Worm (Caenorhabditis elegans) whole organism, midembryonic: ENCODE results near the gene aly-1.

Experiments
- T22C8.4 ChIP-seq: fragments of 200-800 bp; sonication (Bioruptor generic); IDR thresholded peaks from 2 replicates; pipeline ENCODE4 v1.3.6; 2022; ENCODE audit warnings: missing genetic modification characterization, missing compliant biosample characterization
- cog-1 ChIP-seq: sonication (generic microtip); optimal IDR thresholded peaks from 2 replicates; lab custom pipeline; 2016; ENCODE audit warnings: missing genetic modification characterization, missing compliant biosample characterization
- flt-1 ChIP-seq: fragments of 200-800 bp; sonication (Bioruptor generic); IDR thresholded peaks from 2 replicates; pipeline ENCODE4 v1.3.6; 2022; ENCODE audit warnings: missing genetic modification characterization, missing compliant biosample characterization
- klf-2 ChIP-seq: fragments of 200-800 bp; sonication (Bioruptor generic); conservative IDR thresholded peaks from 2 replicates; pipeline ENCODE4 v1.3.6; 2022; ENCODE audit warnings: missing genetic modification reagents, missing genetic modification characterization, missing compliant biosample characterization
- med-1 ChIP-seq: sonication (generic microtip); optimal IDR thresholded peaks from 2 replicates; lab custom pipeline; 2017; ENCODE audit warnings: missing genetic modification characterization, mild to moderate bottlenecking, missing compliant biosample characterization, antibody characterized with exemption, missing genetic modification reagents; ENCODE audit not compliant: insufficient read depth
- ref-1 ChIP-seq: fragments of 200-800 bp; sonication (Bioruptor generic); conservative IDR thresholded peaks from 2 replicates; pipeline ENCODE4 v1.3.6; 2022; ENCODE audit warnings: missing genetic modification reagents, missing genetic modification characterization, missing compliant biosample characterization
- tab-1 ChIP-seq: fragments of 200-800 bp; sonication (Bioruptor generic); IDR thresholded peaks from 2 replicates; pipeline ENCODE4 v1.3.6; 2022; ENCODE audit warnings: missing genetic modification characterization, missing compliant biosample characterization
- ztf-23 ChIP-seq: fragments of 200-800 bp; sonication (Bioruptor generic); IDR thresholded peaks from 2 replicates; pipeline ENCODE4 v1.3.6; 2022; ENCODE audit warnings: missing genetic modification reagents, missing genetic modification characterization, missing compliant biosample characterization
- ztf-29 ChIP-seq: fragments of 200-800 bp; sonication (Bioruptor generic); IDR thresholded peaks from 2 replicates; pipeline ENCODE4 v1.3.6; 2022; ENCODE audit warnings: missing genetic modification reagents, missing genetic modification characterization, missing compliant biosample characterization

aly-1 gene

DNA sequence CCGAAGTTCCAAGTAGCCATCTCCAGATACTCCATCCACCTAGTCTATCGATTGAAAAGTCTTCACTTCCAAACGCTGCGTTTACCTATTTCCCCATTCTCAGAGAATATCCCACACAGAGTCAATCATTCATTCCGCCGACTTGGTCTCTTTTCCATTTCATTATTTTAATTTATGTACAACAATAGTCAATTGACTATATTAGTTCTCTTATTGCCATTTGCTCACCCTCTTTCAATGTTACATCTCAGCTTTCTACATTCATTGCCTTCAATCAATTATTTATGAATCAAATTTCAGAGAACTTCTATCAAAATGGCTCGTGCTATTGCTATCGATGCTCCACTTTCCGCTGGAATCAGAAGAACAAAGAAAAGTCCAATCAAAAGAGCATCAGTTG is at the start of gene aly-1:
aly-1 (plus strand) TSS at position 301 of the 400 bp plus-strand sequence.
- TF ChIP-seq cog-1, result no peak
- no peak for TF ChIP-seq T22C8.4
- TF ChIP-seq flt-1 (GFP tag; lab: Robert Waterston, UW), result no peak

DNA sequence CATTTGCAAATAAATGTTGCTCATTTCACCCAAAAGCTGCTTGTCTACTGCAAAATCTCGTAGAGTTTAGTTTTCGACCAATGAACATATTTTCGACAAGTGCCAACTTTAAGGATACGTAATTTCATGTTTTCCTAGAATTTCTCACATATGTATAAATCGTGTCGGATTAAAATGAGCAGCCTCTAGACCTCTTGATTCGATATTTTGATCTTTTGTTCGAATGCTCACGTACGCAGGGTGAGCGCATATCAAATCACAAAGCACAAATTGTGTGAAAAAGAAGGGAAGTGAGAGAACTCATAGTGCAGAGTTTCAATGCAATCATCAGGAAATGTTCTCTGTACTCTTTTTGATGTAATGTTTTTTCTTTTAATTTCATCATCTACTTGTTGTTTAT is 45.2 kb upstream of the aly-1 start:
- TF ChIP-seq klf-2 (GFP tag; lab: Robert Waterston, UW), result no peak
- no peak for TF ChIP-seq cog-1
- no peak for TF ChIP-seq tab-1 (GFP tag; lab: Robert Waterston, UW)
- no peak for TF ChIP-seq ztf-23 (GFP tag; lab: Robert Waterston, UW)

DNA sequence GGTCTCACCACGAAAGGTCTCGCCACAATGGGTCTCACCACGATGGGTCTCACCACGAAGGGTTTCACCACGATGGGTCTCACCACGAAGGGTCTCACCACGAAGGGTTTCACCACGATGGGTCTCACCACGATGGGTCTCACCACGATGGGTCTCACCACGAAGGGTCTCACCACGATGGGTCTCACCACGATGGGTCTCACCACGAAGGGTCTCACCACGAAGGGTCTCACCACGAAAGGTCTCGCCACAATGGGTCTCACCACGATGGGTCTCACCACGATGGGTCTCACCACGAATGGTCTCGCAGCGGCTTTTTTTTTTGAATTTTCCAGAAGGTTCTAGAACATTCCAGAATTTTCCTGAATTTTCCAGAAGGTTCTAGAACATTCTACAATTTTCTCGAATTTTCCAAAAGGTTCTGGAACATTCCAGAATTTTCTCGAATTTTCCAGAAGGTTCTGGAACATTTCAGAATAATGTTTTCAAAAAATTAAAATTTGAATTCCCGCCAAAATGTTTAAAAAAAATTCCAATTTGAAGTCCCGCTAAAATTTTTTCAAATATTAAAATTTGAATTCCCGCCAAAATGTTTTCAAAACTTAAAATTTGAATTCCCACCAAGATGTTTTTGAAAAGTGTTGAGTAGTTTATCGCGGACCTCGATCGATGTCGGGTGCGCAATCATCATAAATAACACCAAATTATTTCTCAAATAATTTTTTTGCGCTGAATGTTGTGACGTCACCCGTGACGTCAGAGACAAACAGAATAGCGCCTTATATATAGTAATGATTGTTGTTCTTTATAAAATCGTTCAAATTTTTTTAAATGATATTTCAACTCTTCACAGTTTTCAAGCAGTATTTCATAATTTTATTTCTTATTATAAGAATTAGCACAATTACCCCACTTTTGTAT is 41.2 kb upstream of the aly-1 start:
- TF ChIP-seq flt-1 (GFP tag; lab: Robert Waterston, UW), result peak; percentile 34; the same call in 1 of the 2 replicates

DNA sequence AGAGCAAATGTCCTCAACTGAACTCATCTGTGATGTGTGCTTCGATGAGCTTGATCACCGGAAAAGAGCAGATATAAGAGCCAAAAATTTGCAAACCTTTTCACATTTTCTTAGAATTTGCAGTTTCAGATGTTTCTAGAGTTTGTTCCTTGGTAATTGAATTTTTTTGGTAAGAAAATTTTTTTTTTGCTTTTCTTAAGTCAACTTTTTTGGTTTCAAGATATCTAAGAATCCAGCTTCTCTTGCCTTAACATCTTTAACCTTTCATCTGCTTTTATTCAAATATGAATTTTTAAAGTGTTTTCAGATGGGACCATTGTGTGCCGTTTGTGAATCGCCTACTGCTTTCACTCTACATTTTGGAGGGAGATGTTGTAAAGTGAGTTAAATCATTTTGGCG is 39.0 kb upstream of the aly-1 start, which contains the start of gene nhr-11:
nhr-11 (plus strand) TSS at position 301 of the 400 bp plus-strand sequence.
- TF ChIP-seq med-1 (GFP tag; lab: Kevin White, UChicago), result no peak
- no peak for TF ChIP-seq klf-2 (GFP tag; lab: Robert Waterston, UW)
- no peak for TF ChIP-seq tab-1 (GFP tag; lab: Robert Waterston, UW)
- TF ChIP-seq flt-1 (GFP tag; lab: Robert Waterston, UW), result no peak
- no peak for TF ChIP-seq ztf-29 (GFP tag; lab: Robert Waterston, UW)
- no peak for TF ChIP-seq ref-1 (GFP tag; lab: Robert Waterston, UW)
- no peak for TF ChIP-seq cog-1
- no peak for TF ChIP-seq ztf-23 (GFP tag; lab: Robert Waterston, UW)
- no peak for TF ChIP-seq T22C8.4

DNA sequence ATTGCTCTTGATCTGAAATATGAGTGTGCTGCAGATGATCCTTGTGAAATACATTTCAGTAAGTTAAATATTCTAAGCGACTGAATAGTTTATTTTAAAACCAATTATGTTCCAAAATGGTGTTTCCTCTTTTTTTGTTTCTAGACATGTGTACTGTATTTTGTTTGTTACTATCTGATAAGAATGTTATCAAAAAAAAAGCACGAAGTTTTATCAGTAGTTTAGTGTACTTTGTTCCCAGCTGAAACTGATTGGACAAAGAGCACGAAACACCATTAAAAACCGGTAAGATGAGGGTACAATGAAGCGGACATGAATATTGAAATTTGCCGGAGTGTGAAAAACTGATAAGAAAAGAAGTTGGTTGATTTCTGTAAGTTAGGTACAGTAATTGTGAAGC is 38.5 kb upstream of the aly-1 start:
- TF ChIP-seq tab-1 (GFP tag; lab: Robert Waterston, UW) (no peak), T22C8.4 (no peak), klf-2 (GFP tag; lab: Robert Waterston, UW) (no peak), flt-1 (GFP tag; lab: Robert Waterston, UW) (no peak), med-1 (GFP tag; lab: Kevin White, UChicago) (no peak), cog-1 (no peak), ref-1 (GFP tag; lab: Robert Waterston, UW) (no peak), ztf-23 (GFP tag; lab: Robert Waterston, UW) (no peak)

DNA sequence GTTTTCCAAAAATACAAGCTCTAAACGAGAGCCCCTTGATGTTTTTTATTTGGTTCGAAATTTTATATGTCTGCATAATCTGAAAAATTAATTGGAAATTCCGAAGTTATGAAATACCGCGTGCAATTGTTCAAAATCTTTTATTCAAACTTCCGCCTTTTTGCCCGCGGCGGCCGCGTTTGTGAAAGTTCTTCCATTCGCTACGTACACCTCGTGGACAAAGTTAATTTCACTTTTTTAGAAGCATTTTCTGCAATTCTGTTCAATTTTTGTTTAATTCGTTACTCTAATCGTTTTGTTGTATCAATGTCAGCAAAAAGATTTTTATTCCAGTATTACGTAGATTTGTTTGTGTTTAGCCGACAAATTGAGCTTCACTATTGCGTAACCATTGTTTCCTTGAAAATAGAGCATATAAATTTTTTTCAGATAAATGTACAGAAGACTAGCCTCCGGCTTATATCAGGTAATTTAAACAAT is 34.4 kb upstream of the aly-1 start, which contains the start of gene mppb-1:
mppb-1 (plus strand) TSS at position 430 of the 480 bp plus-strand sequence.
- TF ChIP-seq med-1 (GFP tag; lab: Kevin White, UChicago), result no peak
- 0 out of 2 replicates have a peak, but pooled peaks have one; percentile 30 for TF ChIP-seq ref-1 (GFP tag; lab: Robert Waterston, UW)
- TF ChIP-seq ztf-23 (GFP tag; lab: Robert Waterston, UW), result peak; percentile 80
- peak; percentile 23 for TF ChIP-seq cog-1

DNA sequence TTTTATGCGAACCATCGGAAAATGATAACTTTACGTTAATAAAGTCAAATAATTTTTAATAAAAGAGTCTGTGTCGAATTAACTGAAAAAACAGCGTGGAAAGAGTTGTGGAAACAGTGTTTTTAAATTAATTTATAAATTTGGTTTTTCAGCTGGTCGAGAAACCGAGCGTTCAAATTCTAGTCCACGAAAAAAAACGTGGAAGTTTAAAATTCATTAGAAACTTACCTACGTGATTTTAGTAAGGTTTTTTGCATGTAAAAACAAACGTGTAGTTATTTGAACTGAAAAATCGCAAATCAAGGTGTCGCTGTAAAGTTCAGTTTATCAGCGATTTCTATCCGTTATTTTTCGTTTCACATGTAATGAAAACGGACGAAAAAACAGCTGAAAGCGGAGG is 30.3 kb upstream of the aly-1 start, which contains the start of gene mans-4:
mans-4 (minus strand) TSS at position 101 of the 400 bp plus-strand sequence.
- TF ChIP-seq klf-2 (GFP tag; lab: Robert Waterston, UW) (no peak), T22C8.4 (no peak), med-1 (GFP tag; lab: Kevin White, UChicago) (no peak), ref-1 (GFP tag; lab: Robert Waterston, UW) (no peak), ztf-23 (GFP tag; lab: Robert Waterston, UW) (no peak), tab-1 (GFP tag; lab: Robert Waterston, UW) (no peak), flt-1 (GFP tag; lab: Robert Waterston, UW) (no peak), cog-1 (no peak)

DNA sequence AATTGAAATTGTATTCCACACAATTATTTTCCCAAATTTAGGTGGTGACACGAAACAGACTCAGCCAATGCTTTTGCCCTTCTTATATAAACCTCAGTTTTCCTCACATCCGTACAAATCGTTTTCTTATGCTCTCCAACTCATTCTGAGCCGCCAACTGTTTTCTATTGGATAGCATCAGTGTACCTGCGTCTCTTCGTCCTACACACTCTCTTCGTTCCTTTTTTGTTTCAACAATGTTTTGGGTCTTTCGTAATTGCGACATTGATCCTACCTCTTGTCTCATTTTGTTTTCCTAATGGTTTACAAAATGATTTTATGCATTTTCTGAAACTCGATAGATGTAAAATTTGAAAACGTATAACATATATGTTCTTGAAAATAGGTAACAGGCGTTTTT is 29.4 kb upstream of the aly-1 start:
- TF ChIP-seq med-1 (GFP tag; lab: Kevin White, UChicago), result no peak

DNA sequence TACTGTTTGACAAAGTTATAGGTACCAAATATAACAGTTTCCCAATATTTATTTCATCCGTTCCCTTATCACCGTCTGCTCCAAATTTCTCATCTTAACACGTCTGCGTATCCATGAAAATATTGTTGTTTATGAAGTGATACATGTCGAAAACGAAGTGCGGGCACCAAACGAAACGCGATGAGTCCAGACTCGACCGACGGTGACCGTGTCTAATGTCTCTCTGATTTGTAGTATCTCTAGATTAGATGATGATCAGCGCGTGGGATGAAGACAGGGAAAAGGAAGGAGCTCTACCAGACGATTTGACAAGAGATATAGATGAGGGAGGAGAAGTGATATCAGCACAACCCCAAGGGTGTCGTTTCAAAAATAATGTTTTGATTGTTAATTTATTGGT is 28.5 kb upstream of the aly-1 start:
- no peak for TF ChIP-seq tab-1 (GFP tag; lab: Robert Waterston, UW)
- no peak for TF ChIP-seq ref-1 (GFP tag; lab: Robert Waterston, UW)
- no peak for TF ChIP-seq flt-1 (GFP tag; lab: Robert Waterston, UW)
- TF ChIP-seq cog-1, result no peak
- TF ChIP-seq T22C8.4, result no peak
- TF ChIP-seq klf-2 (GFP tag; lab: Robert Waterston, UW), result no peak
- TF ChIP-seq ztf-29 (GFP tag; lab: Robert Waterston, UW), result no peak
- no peak for TF ChIP-seq ztf-23 (GFP tag; lab: Robert Waterston, UW)
- no peak for TF ChIP-seq med-1 (GFP tag; lab: Kevin White, UChicago)

DNA sequence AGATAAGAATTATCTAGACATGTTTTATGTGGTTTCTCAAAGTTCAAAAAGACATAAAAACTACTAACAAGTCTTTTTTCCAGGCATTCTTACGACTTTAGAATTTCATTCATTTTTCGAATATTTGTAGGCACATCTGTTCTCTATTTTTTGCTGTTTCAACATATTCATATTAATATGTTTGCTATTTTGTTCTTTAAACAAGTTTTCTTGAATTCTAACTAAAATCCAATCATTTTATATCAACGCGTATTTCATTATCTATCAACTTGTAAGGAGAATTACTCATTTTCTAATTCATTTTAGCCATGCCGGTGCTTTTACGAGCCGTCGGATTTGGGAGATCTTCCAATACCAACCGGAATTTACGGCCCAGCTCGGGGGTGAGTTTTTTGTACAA is 26.7 kb upstream of the aly-1 start, which contains the start of gene twk-8:
twk-8 (plus strand) TSS at position 301 of the 400 bp plus-strand sequence.
- TF ChIP-seq med-1 (GFP tag; lab: Kevin White, UChicago), result no peak
- TF ChIP-seq ref-1 (GFP tag; lab: Robert Waterston, UW), result no peak
- TF ChIP-seq tab-1 (GFP tag; lab: Robert Waterston, UW), result no peak
- no peak for TF ChIP-seq flt-1 (GFP tag; lab: Robert Waterston, UW)
- no peak for TF ChIP-seq ztf-29 (GFP tag; lab: Robert Waterston, UW)
- TF ChIP-seq T22C8.4, result no peak
- no peak for TF ChIP-seq cog-1
- no peak for TF ChIP-seq ztf-23 (GFP tag; lab: Robert Waterston, UW)
- TF ChIP-seq klf-2 (GFP tag; lab: Robert Waterston, UW), result no peak
